Fruit fly (Drosophila melanogaster) whole organism, prepupa: Measurements from ENCODE around the gene CG17650.

Source experiments
- Blimp-1 ChIP-seq: fragments of 200-800 bp; sonication (Bioruptor generic); optimal IDR thresholded peaks from 3 replicates; lab custom pipeline; 2017; ENCODE audit warnings: missing biosample characterization, missing genetic modification characterization, mild to moderate bottlenecking, moderate library complexity, missing genetic modification reagents
- CG10631 ChIP-seq: fragments of 200-800 bp; sonication (Bioruptor generic); optimal IDR thresholded peaks from 2 replicates; lab custom pipeline; 2016; ENCODE audit warnings: missing biosample characterization, missing genetic modification characterization
- CG10669 ChIP-seq: fragments of 200-800 bp; sonication (Bioruptor generic); optimal IDR thresholded peaks from 3 replicates; lab custom pipeline; 2018; ENCODE audit warnings: missing biosample characterization, mild to moderate bottlenecking, missing genetic modification characterization, moderate library complexity
- CG11294 ChIP-seq: fragments of 200-800 bp; sonication (Bioruptor generic); IDR thresholded peaks from 2 replicates; pipeline ENCODE4 v1.3.6; 2022; ENCODE audit warnings: missing biosample characterization, missing genetic modification characterization
- CG11762 ChIP-seq: fragments of 200-800 bp; sonication (Bioruptor generic); optimal IDR thresholded peaks from 3 replicates; lab custom pipeline; 2016; ENCODE audit warnings: missing biosample characterization, missing genetic modification characterization; ENCODE audit not compliant: insufficient read depth
- CG11902 ChIP-seq: fragments of 200-800 bp; sonication (Bioruptor generic); optimal IDR thresholded peaks from 3 replicates; lab custom pipeline; 2016; ENCODE audit warnings: missing biosample characterization, missing genetic modification characterization
- CG15336 ChIP-seq: fragments of 200-800 bp; sonication (Bioruptor generic); IDR thresholded peaks from 2 replicates; pipeline ENCODE4 v1.3.6; 2022; ENCODE audit warnings: missing biosample characterization, missing genetic modification characterization
- CG1621 ChIP-seq: fragments of 200-800 bp; sonication (Bioruptor generic); optimal IDR thresholded peaks from 3 replicates; lab custom pipeline; 2018; ENCODE audit warnings: missing biosample characterization, mild to moderate bottlenecking, missing genetic modification characterization
- CG16779 ChIP-seq: fragments of 200-800 bp; sonication (Bioruptor generic); optimal IDR thresholded peaks from 3 replicates; lab custom pipeline; 2017; ENCODE audit warnings: missing biosample characterization, mild to moderate bottlenecking, missing genetic modification characterization
- CG32006 ChIP-seq: fragments of 200-800 bp; sonication (Bioruptor generic); optimal IDR thresholded peaks from 3 replicates; lab custom pipeline; 2017; ENCODE audit warnings: missing biosample characterization, mild to moderate bottlenecking, missing genetic modification characterization
- CG34406 ChIP-seq: fragments of 200-800 bp; sonication (Bioruptor generic); optimal IDR thresholded peaks from 3 replicates; lab custom pipeline; 2016; ENCODE audit warnings: missing biosample characterization, missing genetic modification characterization
- CG3919 ChIP-seq: fragments of 200-800 bp; sonication (Bioruptor generic); optimal IDR thresholded peaks from 3 replicates; lab custom pipeline; 2016; ENCODE audit warnings: missing biosample characterization, missing genetic modification characterization
- CG4318 ChIP-seq: fragments of 200-800 bp; sonication (Bioruptor generic); optimal IDR thresholded peaks from 3 replicates; lab custom pipeline; 2017; ENCODE audit warnings: missing biosample characterization, mild to moderate bottlenecking, missing genetic modification characterization
- CG6163 ChIP-seq: fragments of 200-800 bp; sonication (Bioruptor generic); IDR thresholded peaks from 3 replicates; pipeline ENCODE4 v1.3.6; 2022; ENCODE audit warnings: missing biosample characterization, missing genetic modification characterization
- CG6276 ChIP-seq: fragments of 200-800 bp; sonication (Bioruptor generic); optimal IDR thresholded peaks from 2 replicates; lab custom pipeline; 2017; ENCODE audit warnings: missing biosample characterization, mild to moderate bottlenecking, missing genetic modification characterization
- CG6808 ChIP-seq: fragments of 200-800 bp; sonication (Bioruptor generic); optimal IDR thresholded peaks from 3 replicates; lab custom pipeline; 2017; ENCODE audit warnings: missing biosample characterization, missing genetic modification characterization, mild to moderate bottlenecking, moderate library complexity, missing genetic modification reagents
- CG6854 ChIP-seq: fragments of 200-800 bp; sonication (Bioruptor generic); optimal IDR thresholded peaks from 2 replicates; lab custom pipeline; 2017; ENCODE audit warnings: missing biosample characterization, mild to moderate bottlenecking, missing genetic modification characterization
- CG8119 ChIP-seq: fragments of 200-800 bp; sonication (Bioruptor generic); IDR thresholded peaks from 3 replicates; pipeline ENCODE4 v1.3.6; 2022; ENCODE audit warnings: missing biosample characterization, missing genetic modification characterization
- CG8319 ChIP-seq: fragments of 200-800 bp; sonication (Bioruptor generic); optimal IDR thresholded peaks from 3 replicates; lab custom pipeline; 2016; ENCODE audit warnings: missing biosample characterization, missing genetic modification characterization
- CG8632 ChIP-seq: fragments of 200-800 bp; sonication (Bioruptor generic); optimal IDR thresholded peaks from 3 replicates; lab custom pipeline; 2016; ENCODE audit warnings: missing biosample characterization, missing genetic modification characterization
- CG9139 ChIP-seq: fragments of 200-800 bp; sonication (Bioruptor generic); optimal IDR thresholded peaks from 3 replicates; lab custom pipeline; 2017; ENCODE audit warnings: missing biosample characterization, mild to moderate bottlenecking, missing genetic modification characterization
- Eip78C ChIP-seq: fragments of 200-800 bp; sonication (Bioruptor generic); peaks from one replicate; lab custom pipeline; 2016; ENCODE audit warnings: missing biosample characterization, missing genetic modification characterization
- Eip93F ChIP-seq: fragments of 200-800 bp; sonication (Bioruptor generic); optimal IDR thresholded peaks from 2 replicates; lab custom pipeline; 2016; ENCODE audit warnings: missing biosample characterization, mild to moderate bottlenecking, missing genetic modification characterization
- Ets21C ChIP-seq: fragments of 200-800 bp; sonication (Bioruptor generic); optimal IDR thresholded peaks from 3 replicates; lab custom pipeline; 2016; ENCODE audit warnings: missing biosample characterization, missing genetic modification characterization
- Ets96B ChIP-seq: fragments of 200-800 bp; optimal IDR thresholded peaks from 2 replicates; lab custom pipeline; 2019; ENCODE audit warnings: missing biosample characterization, mild to moderate bottlenecking, missing genetic modification characterization, moderate library complexity
- Hr39 ChIP-seq: fragments of 200-800 bp; sonication (Bioruptor generic); optimal IDR thresholded peaks from 2 replicates; lab custom pipeline; 2016; ENCODE audit warnings: missing biosample characterization, missing genetic modification characterization
- Hr4 ChIP-seq: fragments of 200-800 bp; sonication (Bioruptor generic); optimal IDR thresholded peaks from 3 replicates; lab custom pipeline; 2016; ENCODE audit warnings: missing biosample characterization, missing genetic modification characterization
- Lpt ChIP-seq: fragments of 200-800 bp; sonication (Bioruptor generic); optimal IDR thresholded peaks from 3 replicates; lab custom pipeline; 2016; ENCODE audit warnings: missing biosample characterization, missing genetic modification characterization
- Met ChIP-seq: fragments of 200-800 bp; sonication (Bioruptor generic); optimal IDR thresholded peaks from 3 replicates; lab custom pipeline; 2016; ENCODE audit warnings: missing biosample characterization, missing genetic modification characterization
- OdsH ChIP-seq: fragments of 200-800 bp; sonication (Bioruptor generic); optimal IDR thresholded peaks from 3 replicates; lab custom pipeline; 2016; ENCODE audit warnings: missing biosample characterization, missing genetic modification characterization
- Smox ChIP-seq: fragments of 200-800 bp; sonication (Bioruptor generic); optimal IDR thresholded peaks from 3 replicates; lab custom pipeline; 2016; ENCODE audit warnings: missing biosample characterization, missing genetic modification characterization
- Sox102F ChIP-seq: fragments of 200-800 bp; sonication (Bioruptor generic); optimal IDR thresholded peaks from 2 replicates; lab custom pipeline; 2016; ENCODE audit warnings: missing biosample characterization, mild to moderate bottlenecking, missing genetic modification characterization
- Sox14 ChIP-seq: fragments of 200-800 bp; sonication (Bioruptor generic); optimal IDR thresholded peaks from 3 replicates; lab custom pipeline; 2016; ENCODE audit warnings: missing biosample characterization, missing genetic modification characterization
- Sox15 ChIP-seq: fragments of 200-800 bp; sonication (Bioruptor generic); optimal IDR thresholded peaks from 3 replicates; lab custom pipeline; 2016; ENCODE audit warnings: missing biosample characterization, missing genetic modification characterization
- achi ChIP-seq: fragments of 200-800 bp; sonication (Bioruptor generic); optimal IDR thresholded peaks from 3 replicates; lab custom pipeline; 2016; ENCODE audit warnings: missing biosample characterization, missing genetic modification characterization
- acj6 ChIP-seq: fragments of 200-800 bp; sonication (Bioruptor generic); optimal IDR thresholded peaks from 3 replicates; lab custom pipeline; 2016; ENCODE audit warnings: missing biosample characterization, missing genetic modification characterization
- cyc ChIP-seq: fragments of 200-800 bp; sonication (Bioruptor generic); optimal IDR thresholded peaks from 3 replicates; lab custom pipeline; 2016; ENCODE audit warnings: missing biosample characterization, missing genetic modification characterization
- dac ChIP-seq: fragments of 200-800 bp; sonication (Bioruptor generic); optimal IDR thresholded peaks from 2 replicates; lab custom pipeline; 2017; ENCODE audit warnings: missing biosample characterization, mild to moderate bottlenecking, missing genetic modification characterization
- dsx ChIP-seq: fragments of 200-800 bp; optimal IDR thresholded peaks from 3 replicates; lab custom pipeline; 2019; ENCODE audit warnings: missing biosample characterization, mild to moderate bottlenecking, missing genetic modification characterization, moderate library complexity; ENCODE audit not compliant: poor library complexity, severe bottlenecking
- eg ChIP-seq: fragments of 200-800 bp; sonication (Bioruptor generic); IDR thresholded peaks from 3 replicates; pipeline ENCODE4 v1.3.6; 2022; ENCODE audit warnings: missing biosample characterization, missing genetic modification characterization
- esn ChIP-seq: fragments of 200-800 bp; sonication (Bioruptor generic); optimal IDR thresholded peaks from 2 replicates; lab custom pipeline; 2016; ENCODE audit warnings: missing biosample characterization, mild to moderate bottlenecking, missing genetic modification characterization, moderate library complexity
- fd59A ChIP-seq: fragments of 200-800 bp; sonication (Bioruptor generic); optimal IDR thresholded peaks from 2 replicates; lab custom pipeline; 2017; ENCODE audit warnings: missing biosample characterization, mild to moderate bottlenecking, missing genetic modification characterization, missing genetic modification reagents
- fd85E ChIP-seq: fragments of 200-800 bp; sonication (Bioruptor generic); optimal IDR thresholded peaks from 3 replicates; lab custom pipeline; 2016; ENCODE audit warnings: missing biosample characterization, missing genetic modification characterization
- fkh ChIP-seq: fragments of 200-800 bp; sonication (Bioruptor generic); optimal IDR thresholded peaks from 3 replicates; lab custom pipeline; 2017; ENCODE audit warnings: missing biosample characterization, mild to moderate bottlenecking, missing genetic modification characterization, moderate library complexity
- net ChIP-seq: fragments of 200-800 bp; sonication (Bioruptor generic); optimal IDR thresholded peaks from 3 replicates; lab custom pipeline; 2016; ENCODE audit warnings: missing biosample characterization, missing genetic modification characterization
- pdm3 ChIP-seq: fragments of 200-800 bp; sonication (Bioruptor generic); optimal IDR thresholded peaks from 3 replicates; lab custom pipeline; 2016; ENCODE audit warnings: missing biosample characterization, missing genetic modification characterization
- salr ChIP-seq, 2 experiments: fragments of 200-800 bp; sonication (Bioruptor generic); optimal IDR thresholded peaks; 3 replicates each; lab custom pipeline; 2016 to 2018; ENCODE audit warnings: missing biosample characterization in 2 of 2, missing genetic modification characterization in 2 of 2, mild to moderate bottlenecking in 1 of 2
- spab ChIP-seq: fragments of 200-800 bp; sonication (Bioruptor generic); optimal IDR thresholded peaks from 2 replicates; lab custom pipeline; 2017; ENCODE audit warnings: missing biosample characterization, mild to moderate bottlenecking, missing genetic modification characterization, missing genetic modification reagents
- ss ChIP-seq, 2 experiments: fragments of 200-800 bp; sonication (Bioruptor generic); optimal IDR thresholded peaks; 2 replicates in 1 of 2; 3 replicates in 1 of 2; lab custom pipeline; 2017 to 2018; ENCODE audit warnings: mild to moderate bottlenecking in 2 of 2, missing biosample characterization in 2 of 2, missing genetic modification characterization in 2 of 2, moderate library complexity in 1 of 2
- svp ChIP-seq: fragments of 200-800 bp; sonication (Bioruptor generic); peaks from one replicate; lab custom pipeline; 2016; ENCODE audit warnings: missing biosample characterization, missing genetic modification characterization
- topi ChIP-seq: fragments of 200-800 bp; sonication (Bioruptor generic); optimal IDR thresholded peaks from 3 replicates; lab custom pipeline; 2016; ENCODE audit warnings: missing biosample characterization, missing genetic modification characterization
- vri ChIP-seq: fragments of 200-800 bp; sonication (Bioruptor generic); optimal IDR thresholded peaks from 3 replicates; lab custom pipeline; 2016; ENCODE audit warnings: missing biosample characterization, mild to moderate bottlenecking, missing genetic modification characterization

CG17650 gene

DNA sequence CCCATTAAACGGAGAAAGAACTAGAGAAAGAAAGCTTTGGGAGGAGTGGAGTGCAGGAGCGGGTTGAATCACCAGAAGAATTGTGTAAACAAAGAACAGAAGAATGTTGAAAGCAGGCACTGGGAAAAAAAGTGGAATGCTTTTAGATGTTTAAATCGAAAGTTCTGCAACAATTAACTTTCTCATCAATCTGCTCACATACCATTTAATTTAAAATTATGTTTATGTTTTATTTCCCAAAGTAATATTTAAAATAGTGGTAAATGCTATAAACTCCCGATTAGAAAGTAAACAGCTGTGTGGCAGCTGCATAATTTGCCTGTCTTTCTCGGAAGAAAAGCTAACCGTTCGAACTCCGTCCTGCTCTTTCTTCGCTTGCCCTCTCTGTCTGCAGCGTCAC is 20.8 kb downstream of the CG17650 start:
- TF ChIP-seq OdsH (GFP tag; lab: Kevin White, UChicago) (peak; percentile 32), CG6854 (GFP tag; lab: Kevin White, UChicago) (no peak), cyc (GFP tag; lab: Kevin White, UChicago) (no peak), achi (GFP tag; lab: Kevin White, UChicago) (peak; percentile 3), Met (GFP tag; lab: Kevin White, UChicago) (no peak), CG16779 (tag; lab: Kevin White, UChicago) (no peak), esn (GFP tag; lab: Kevin White, UChicago) (peak; percentile 16), Lpt (GFP tag; lab: Kevin White, UChicago) (peak; percentile 15), fd85E (no peak), net (GFP tag; lab: Kevin White, UChicago) (peak; percentile 25), topi (GFP tag; lab: Kevin White, UChicago) (peak; percentile 23), CG8119 (GFP tag; lab: Robert Waterston, UW) (peak; percentile 55; the same call in 2 of the 3 replicates), CG6808 (GFP tag; lab: Kevin White, UChicago) (no peak), Smox (no peak), Sox14 (GFP tag; lab: Kevin White, UChicago) (peak; percentile 27), CG8319 (GFP tag; lab: Kevin White, UChicago) (no peak), Sox102F (GFP tag; lab: Kevin White, UChicago) (no peak), spab (GFP tag; lab: Kevin White, UChicago) (no peak), CG10669 (no peak), CG11902 (GFP tag; lab: Kevin White, UChicago) (no peak), Hr4 (GFP tag; lab: Kevin White, UChicago) (peak; percentile 45), CG3919 (GFP tag; lab: Kevin White, UChicago) (peak; percentile 24), CG8632 (GFP tag; lab: Kevin White, UChicago) (no peak), salr (GFP tag; optimal IDR thresholded peaks at IDR 0.05; lab: Kevin White, UChicago) (peak in 1 of 2 experiments; percentile 26), CG6163 (GFP tag; lab: Robert Waterston, UW) (peak; percentile 40; the same call in 1 of the 3 replicates), CG11762 (GFP tag; lab: Kevin White, UChicago) (no peak), CG4318 (GFP tag; lab: Kevin White, UChicago) (peak; percentile 50), vri (GFP tag; lab: Kevin White, UChicago) (no peak), Eip93F (GFP tag; lab: Kevin White, UChicago) (no peak), CG32006 (peak; percentile 78), CG9139 (GFP tag; lab: Kevin White, UChicago) (no peak), dac (no peak), acj6 (GFP tag; lab: Kevin White, UChicago) (peak; percentile 2), CG1621 (tag; lab: Kevin White, UChicago) (no peak), CG15336 (GFP tag; lab: Robert Waterston, UW) (0 out of 2 replicates have a peak, but pooled peaks have one; percentile 43), Eip78C (GFP tag; lab: Kevin White, UChicago) (peak; percentile 84), fd59A (GFP tag; lab: Kevin White, UChicago) (no peak), CG11294 (GFP tag; lab: Robert Waterston, UW) (0 out of 2 replicates have a peak, but pooled peaks have one; percentile 17), pdm3 (peak; percentile 29), ss (GFP tag; optimal IDR thresholded peaks at IDR 0.05; lab: Kevin White, UChicago) (no peak), svp (GFP tag; lab: Kevin White, UChicago) (no peak), dsx (GFP tag; lab: Kevin White, UChicago) (no peak), CG6276 (GFP tag; lab: Kevin White, UChicago) (peak; percentile 42), Hr39 (GFP tag; lab: Kevin White, UChicago) (no peak), Blimp-1 (no peak), Ets21C (GFP tag; lab: Kevin White, UChicago) (no peak), eg (GFP tag; lab: Robert Waterston, UW) (peak; percentile 67; the same call in 2 of the 3 replicates), CG10631 (no peak), Ets96B (tag; lab: Kevin White, UChicago) (no peak), fkh (GFP tag; lab: Kevin White, UChicago) (no peak), CG34406 (GFP tag; lab: Kevin White, UChicago) (no peak), Sox15 (GFP tag; lab: Kevin White, UChicago) (no peak)
